Worm (Caenorhabditis elegans) whole organism, late embryonic: Measurements from ENCODE around the gene nhr-56.

Experiments
- K02D7.2 ChIP-seq: sonication (generic microtip); optimal IDR thresholded peaks from 2 replicates; lab custom pipeline; 2017; ENCODE audit warnings: mild to moderate bottlenecking, missing genetic modification characterization, missing compliant biosample characterization
- ama-1 ChIP-seq: fragments of 150-350 bp; optimal IDR thresholded peaks from 2 replicates; lab custom pipeline; 2014
- ceh-31 ChIP-seq: sonication (generic microtip); optimal IDR thresholded peaks from 2 replicates; lab custom pipeline; 2016; ENCODE audit warnings: missing genetic modification characterization, missing compliant biosample characterization
- dmd-4 ChIP-seq: sonication (generic microtip); optimal IDR thresholded peaks from 2 replicates; lab custom pipeline; 2016; ENCODE audit warnings: borderline replicate concordance, missing genetic modification characterization, missing compliant biosample characterization

- TF ChIP-seq K02D7.2 (no peak), ama-1 (no peak), dmd-4 (tag; lab: Kevin White, UChicago) (no peak), ceh-31 (tag; lab: Kevin White, UChicago) (no peak)
These were observed 48.2 kb downstream of the nhr-56 start, which contains the start of gene nhr-275 for ce11 chrV:2266958-2267357.
